Fruit fly (Drosophila melanogaster): ENCODE results near the gene CG31436.
A peak's percentile ranks its signal among the peaks of the same experiment; 100 is the strongest.

CG31436 gene

dm6 chr3R:25295320-25296020, 8.5 kb upstream of the CG31436 start, which contains the start of gene CG31102:
Gene CG31102 (minus strand): TSS chr3R:25295594.
- no peak for TF ChIP-seq pad (GFP tag; optimal IDR thresholded peaks at IDR 0.05)
- TF ChIP-seq cic (GFP tag; optimal IDR thresholded peaks at IDR 0.05) = peak; percentile 91
- no peak for TF ChIP-seq tj (GFP tag; optimal IDR thresholded peaks at IDR 0.05)
- peak; percentile 52 for TF ChIP-seq CG12768 (GFP tag; optimal IDR thresholded peaks at IDR 0.05)
- no peak for TF ChIP-seq CG1620 (GFP tag; optimal IDR thresholded peaks at IDR 0.05)
- TF ChIP-seq Mnt (GFP tag; optimal IDR thresholded peaks at IDR 0.05) = peak; percentile 85
- TF ChIP-seq toe (GFP tag; optimal IDR thresholded peaks at IDR 0.05) = peak; percentile 31
- TF ChIP-seq CG7101 (tag; optimal IDR thresholded peaks at IDR 0.05) = no peak
- no peak for TF ChIP-seq Clk (GFP tag; optimal IDR thresholded peaks at IDR 0.05)
- TF ChIP-seq Crg-1 (GFP tag; optimal IDR thresholded peaks at IDR 0.05) = no peak
- no peak for TF ChIP-seq CG5204 (GFP tag; optimal IDR thresholded peaks at IDR 0.05)
- TF ChIP-seq CG7045 (GFP tag; optimal IDR thresholded peaks at IDR 0.05) = no peak
- TF ChIP-seq kay (GFP tag; ENCODE audit: borderline replicate concordance) = peak; percentile 75
- TF ChIP-seq CG33017 (tag; optimal IDR thresholded peaks at IDR 0.05) = peak; percentile 53
- TF ChIP-seq Hr96 (GFP tag; optimal IDR thresholded peaks at IDR 0.05) = peak; percentile 73

dm6 chr3R:25297678-25298077, 6.3 kb upstream of the CG31436 start, which contains the start of gene CG31097:
Gene CG31097 (minus strand): TSS chr3R:25297778.
- TF ChIP-seq CG5204 (GFP tag; optimal IDR thresholded peaks at IDR 0.05) (no peak), cnc (optimal IDR thresholded peaks at IDR 0.05) (no peak), toe (GFP tag; optimal IDR thresholded peaks at IDR 0.05) (no peak), Crg-1 (GFP tag; optimal IDR thresholded peaks at IDR 0.05) (no peak), Hr96 (GFP tag; optimal IDR thresholded peaks at IDR 0.05) (no peak), pad (GFP tag; optimal IDR thresholded peaks at IDR 0.05) (no peak), cic (GFP tag; optimal IDR thresholded peaks at IDR 0.05) (no peak), bab1 (GFP tag; optimal IDR thresholded peaks at IDR 0.05) (no peak), CG7101 (tag; optimal IDR thresholded peaks at IDR 0.05) (no peak), Clk (GFP tag; optimal IDR thresholded peaks at IDR 0.05) (no peak), kay (GFP tag; ENCODE audit: borderline replicate concordance) (no peak), CG33017 (tag; optimal IDR thresholded peaks at IDR 0.05) (no peak), ovo (GFP tag; optimal IDR thresholded peaks at IDR 0.05) (no peak), Mnt (GFP tag; optimal IDR thresholded peaks at IDR 0.05) (no peak), CG7045 (GFP tag; optimal IDR thresholded peaks at IDR 0.05) (no peak)

- TF ChIP-seq toe (GFP tag; optimal IDR thresholded peaks at IDR 0.05) (no peak), kay (GFP tag; ENCODE audit: borderline replicate concordance) (peak; percentile 90)
Measured at dm6 chr3R:25299507-25299964, 4.4 kb upstream of the CG31436 start, which contains the start of gene CG31288. Gene CG31288 (minus strand): TSS chr3R:25299557.

- TF ChIP-seq kay (GFP tag; ENCODE audit: borderline replicate concordance) (peak; percentile 46), cnc (optimal IDR thresholded peaks at IDR 0.05) (no peak)
Measured at dm6 chr3R:25300575-25300974, 3.4 kb upstream of the CG31436 start, which contains the start of gene CG13659. Gene CG13659 (plus strand): TSS chr3R:25300891.

- TF ChIP-seq cic (GFP tag; optimal IDR thresholded peaks at IDR 0.05) = peak; percentile 26
- TF ChIP-seq Clk (GFP tag; optimal IDR thresholded peaks at IDR 0.05) = no peak
- no peak for TF ChIP-seq CG33017 (tag; optimal IDR thresholded peaks at IDR 0.05)
- no peak for TF ChIP-seq CG1620 (GFP tag; optimal IDR thresholded peaks at IDR 0.05)
- TF ChIP-seq CG7045 (GFP tag; optimal IDR thresholded peaks at IDR 0.05) = no peak
- TF ChIP-seq toe (GFP tag; optimal IDR thresholded peaks at IDR 0.05) = no peak
- TF ChIP-seq pad (GFP tag; optimal IDR thresholded peaks at IDR 0.05) = no peak
- TF ChIP-seq kay (GFP tag; ENCODE audit: borderline replicate concordance) = peak; percentile 93
- no peak for TF ChIP-seq CG12768 (GFP tag; optimal IDR thresholded peaks at IDR 0.05)
- TF ChIP-seq cnc (optimal IDR thresholded peaks at IDR 0.05) = no peak
Measured at dm6 chr3R:25302239-25302638, 1.7 kb upstream of the CG31436 start, which contains the start of gene CG31370. Gene CG31370 (plus strand): TSS chr3R:25302464.

- peak; percentile 28 for TF ChIP-seq tj (GFP tag; optimal IDR thresholded peaks at IDR 0.05)
- TF ChIP-seq Clk (GFP tag; optimal IDR thresholded peaks at IDR 0.05) = no peak
- TF ChIP-seq cic (GFP tag; optimal IDR thresholded peaks at IDR 0.05) = peak; percentile 73
- peak; percentile 95 for TF ChIP-seq kay (GFP tag; ENCODE audit: borderline replicate concordance)
- no peak for TF ChIP-seq CG7101 (tag; optimal IDR thresholded peaks at IDR 0.05)
- peak; percentile 23 for TF ChIP-seq CG12768 (GFP tag; optimal IDR thresholded peaks at IDR 0.05)
- TF ChIP-seq cnc (optimal IDR thresholded peaks at IDR 0.05) = peak; percentile 54 to 91
Measured at dm6 chr3R:25305822-25306544, 2.0 kb downstream of the CG31436 start.

dm6 chr3R:25308228-25308627, 4.3 kb downstream of the CG31436 start, which contains the start of gene CG10550:
Gene CG10550 (minus strand): TSS chr3R:25308391.
- no peak for TF ChIP-seq CG14711 (tag; optimal IDR thresholded peaks at IDR 0.05)
- TF ChIP-seq CG1620 (GFP tag; optimal IDR thresholded peaks at IDR 0.05) = no peak
- peak; percentile 1 for TF ChIP-seq Hr96 (GFP tag; optimal IDR thresholded peaks at IDR 0.05)
- TF ChIP-seq cic (GFP tag; optimal IDR thresholded peaks at IDR 0.05) = peak; percentile 46
- peak; percentile 33 for TF ChIP-seq Mnt (GFP tag; optimal IDR thresholded peaks at IDR 0.05)
- TF ChIP-seq tj (GFP tag; optimal IDR thresholded peaks at IDR 0.05) = no peak
- peak; percentile 61 for TF ChIP-seq CG12768 (GFP tag; optimal IDR thresholded peaks at IDR 0.05)
- no peak for TF ChIP-seq kay (GFP tag; ENCODE audit: borderline replicate concordance)
- no peak for TF ChIP-seq Crg-1 (GFP tag; optimal IDR thresholded peaks at IDR 0.05)
- no peak for TF ChIP-seq ovo (GFP tag; optimal IDR thresholded peaks at IDR 0.05)
- no peak for TF ChIP-seq cnc (optimal IDR thresholded peaks at IDR 0.05)
- no peak for TF ChIP-seq Clk (GFP tag; optimal IDR thresholded peaks at IDR 0.05)

Data from whole organism, adult.